Worm (Caenorhabditis elegans) whole organism, early embryonic: ENCODE results near the gene his-3.

Experiments
- B0310.2 ChIP-seq: sonication (generic microtip); optimal IDR thresholded peaks from 2 replicates; lab custom pipeline; 2016; ENCODE audit warnings: mild to moderate bottlenecking, missing genetic modification characterization, missing compliant biosample characterization
- ama-1 ChIP-seq: fragments of 150-350 bp; optimal IDR thresholded peaks from 2 replicates; lab custom pipeline; 2014
- flt-1 ChIP-seq: fragments of 200-800 bp; sonication (Bioruptor generic); IDR thresholded peaks from 2 replicates; pipeline ENCODE4 v1.3.6; 2022; ENCODE audit warnings: missing genetic modification characterization, missing compliant biosample characterization
- scrt-1 ChIP-seq: fragments of 200-800 bp; sonication (Bioruptor generic); IDR thresholded peaks from 2 replicates; pipeline ENCODE4 v1.3.6; 2022; ENCODE audit warnings: missing genetic modification characterization, missing compliant biosample characterization
- tbx-37 ChIP-seq: fragments of 200-800 bp; sonication (Bioruptor generic); conservative IDR thresholded peaks from 2 replicates; pipeline ENCODE4 v1.3.6; 2022; ENCODE audit warnings: missing genetic modification reagents, missing genetic modification characterization, missing compliant biosample characterization

DNA sequence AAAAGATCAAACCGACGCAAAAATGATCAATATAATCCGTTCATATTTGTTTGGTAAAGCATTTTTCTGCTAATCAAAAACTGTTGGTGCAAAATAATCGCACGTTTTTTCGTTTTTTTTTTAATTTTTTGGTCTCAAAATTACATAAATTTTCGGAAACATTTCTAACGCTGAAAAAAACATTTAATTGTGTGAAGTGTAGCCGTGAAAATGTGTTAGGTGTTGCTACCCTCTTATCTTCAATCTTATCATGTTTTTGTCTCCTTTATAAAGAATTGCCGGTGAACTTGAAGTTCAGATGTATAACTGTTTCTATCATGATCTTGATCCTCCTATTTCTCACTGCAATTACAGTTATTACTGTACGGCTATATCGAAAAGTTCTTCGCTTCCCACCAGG lies 28.3 kb downstream of the his-3 start, which contains the start of gene cyp-35D1:
- no peak for TF ChIP-seq scrt-1 (GFP tag; lab: Robert Waterston, UW)
- no peak for TF ChIP-seq ama-1 (lab: Kevin White, UChicago)
- no peak for TF ChIP-seq tbx-37 (GFP tag; lab: Robert Waterston, UW)
- no peak for TF ChIP-seq flt-1 (GFP tag; lab: Robert Waterston, UW)
- no peak for TF ChIP-seq B0310.2 (tag; lab: Kevin White, UChicago)
